Worm (Caenorhabditis elegans): ENCODE measurements around the gene C14C11.4.

C14C11.4 gene

ce11 chrV:5687115-5687979, 39.9 kb downstream of the C14C11.4 start, which contains the start of gene F25B4.7 (continued):
- TF ChIP-seq lin-35 (GFP tag; optimal IDR thresholded peaks at IDR 0.05) (peak in 1 of 2 experiments; percentile 8), mep-1 (tag; optimal IDR thresholded peaks at IDR 0.05) (peak; percentile 53), nhr-237 (tag; optimal IDR thresholded peaks at IDR 0.05) (no peak), lin-14 (GFP tag; optimal IDR thresholded peaks at IDR 0.05) (peak; percentile 42), sox-4 (tag; optimal IDR thresholded peaks at IDR 0.05) (no peak), xbp-1 (tag; optimal IDR thresholded peaks at IDR 0.05) (no peak), skn-1 (tag; optimal IDR thresholded peaks at IDR 0.05) (peak; percentile 6), nhr-71 (tag; optimal IDR thresholded peaks at IDR 0.05) (peak; percentile 48), dpl-1 (GFP tag; optimal IDR thresholded peaks at IDR 0.05) (peak; percentile 24 to 37 (median 31)), lsy-2 (tag; optimal IDR thresholded peaks at IDR 0.05) (peak in 1 of 2 experiments; percentile 47), efl-1 (optimal IDR thresholded peaks at IDR 0.05) (peak; percentile 32 to 36), efl-1 (GFP tag; optimal IDR thresholded peaks at IDR 0.05 in 1 of 2) (peak; percentile 25 to 87), nhr-76 (tag; optimal IDR thresholded peaks at IDR 0.05) (no peak), ceh-82 (tag; optimal IDR thresholded peaks at IDR 0.05) (peak in 1 of 3 experiments; percentile 12)

DNA sequence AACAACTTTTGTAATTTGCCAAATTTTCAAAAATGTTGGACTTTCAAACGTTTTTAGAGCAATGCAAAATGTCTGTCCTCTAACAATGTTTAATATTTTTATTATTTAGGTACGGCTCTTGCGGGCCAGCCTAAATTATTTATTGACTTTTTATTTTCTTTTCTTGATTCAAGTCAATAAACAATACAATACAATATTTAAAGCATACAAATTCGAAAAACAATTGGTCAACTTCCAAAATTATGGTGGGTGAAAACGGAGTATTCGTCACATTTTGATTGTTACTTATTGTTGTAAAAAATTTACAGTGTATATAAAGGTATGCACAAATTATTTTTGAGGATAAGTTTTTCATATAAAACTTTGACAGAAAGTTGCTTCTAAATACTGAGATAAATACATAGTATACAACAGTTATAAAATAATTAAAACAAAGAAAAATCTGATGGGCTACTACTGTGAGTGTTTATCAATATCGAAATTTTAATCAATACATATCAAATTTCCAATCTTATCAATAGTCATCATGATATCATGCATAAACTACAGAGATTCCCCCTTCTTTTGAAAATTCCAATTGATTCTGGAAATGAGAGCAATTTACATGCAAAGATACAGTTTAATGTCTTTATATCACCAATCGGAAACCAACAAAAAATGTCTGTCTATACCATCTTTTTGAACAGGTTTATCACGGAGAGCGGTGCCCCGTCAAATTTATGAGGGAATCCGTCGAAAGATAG, 44.4 kb downstream of the C14C11.4 start, which contains the start of gene F25B4.8:
Gene F25B4.8, minus strand, starts transcription at position 51 of the 743 bp plus-strand sequence.
- TF ChIP-seq grh-1 (GFP tag; IDR thresholded peaks at IDR 0.05) (no peak), fkh-8 (tag; optimal IDR thresholded peaks at IDR 0.05) (no peak), C16A3.4 (tag; optimal IDR thresholded peaks at IDR 0.05) (no peak), nhr-76 (tag; optimal IDR thresholded peaks at IDR 0.05) (no peak), blmp-1 (tag; optimal IDR thresholded peaks at IDR 0.05) (peak; percentile 35), elt-3 (tag; optimal IDR thresholded peaks at IDR 0.05) (peak in 2 of 6 experiments; percentile 20 to 46), efl-1 (optimal IDR thresholded peaks at IDR 0.05) (no peak), efl-1 (GFP tag; optimal IDR thresholded peaks at IDR 0.05 in 1 of 2) (peak in 1 of 2 experiments; percentile 84), snu-23 (GFP tag; optimal IDR thresholded peaks at IDR 0.05) (no peak), mef-2 (tag; optimal IDR thresholded peaks at IDR 0.05) (no peak), isw-1 (GFP tag; IDR thresholded peaks at IDR 0.05) (no peak)

DNA sequence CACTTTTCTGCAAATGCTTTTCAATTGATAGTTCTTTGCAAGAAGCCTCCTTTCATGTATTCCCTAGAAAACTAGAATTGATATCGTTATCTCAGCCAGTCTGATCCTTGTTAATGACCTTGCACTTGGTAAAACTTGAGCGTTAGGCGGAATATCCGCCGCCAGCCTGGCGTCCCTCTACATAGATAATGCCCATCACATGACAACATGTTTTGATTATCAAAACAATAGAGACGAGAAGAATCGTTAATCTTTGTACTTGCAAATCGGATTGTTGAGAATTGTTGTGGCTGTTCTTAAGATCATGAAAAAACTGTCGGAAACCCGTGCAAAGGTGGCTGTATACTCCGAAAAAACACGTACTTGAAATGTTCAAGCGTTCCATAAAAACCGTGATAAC, 46.2 kb downstream of the C14C11.4 start:
- TF ChIP-seq lin-35 (GFP tag; optimal IDR thresholded peaks at IDR 0.05) (no peak), nhr-85 (tag) (peak; percentile 94), irx-1 (tag; optimal IDR thresholded peaks at IDR 0.05) (no peak), ces-1 (GFP tag; optimal IDR thresholded peaks at IDR 0.05) (no peak), zag-1 (tag; optimal IDR thresholded peaks at IDR 0.05) (no peak), swsn-7 (tag; optimal IDR thresholded peaks at IDR 0.05) (no peak), nhr-71 (tag; optimal IDR thresholded peaks at IDR 0.05) (peak; percentile 65), Y116A8C.19 (tag; optimal IDR thresholded peaks at IDR 0.05; ENCODE audit: borderline replicate concordance) (no peak), nhr-19 (GFP tag; conservative IDR thresholded peaks at IDR 0.05) (peak; percentile 51), ztf-11 (tag; optimal IDR thresholded peaks at IDR 0.05) (no peak), jun-1 (tag; optimal IDR thresholded peaks at IDR 0.05) (no peak), C04F5.9 (tag; optimal IDR thresholded peaks at IDR 0.05) (no peak), lin-13 (GFP tag; optimal IDR thresholded peaks at IDR 0.05) (no peak), nhr-90 (tag; optimal IDR thresholded peaks at IDR 0.05; ENCODE audit: poor library complexity) (peak; percentile 56), rnt-1 (tag; optimal IDR thresholded peaks at IDR 0.05) (no peak), nhr-12 (tag; optimal IDR thresholded peaks at IDR 0.05) (no peak), zip-4 (GFP tag; optimal IDR thresholded peaks at IDR 0.05) (no peak), sox-4 (tag; optimal IDR thresholded peaks at IDR 0.05) (no peak), egl-13 (tag; optimal IDR thresholded peaks at IDR 0.05) (no peak), mab-9 (GFP tag; IDR thresholded peaks at IDR 0.05) (no peak), tlp-1 (tag; optimal IDR thresholded peaks at IDR 0.05) (no peak), lin-14 (GFP tag; optimal IDR thresholded peaks at IDR 0.05) (peak; percentile 70), pag-3 (tag; optimal IDR thresholded peaks at IDR 0.05; ENCODE audit: borderline replicate concordance, insufficient read depth) (no peak), lir-3 (tag; optimal IDR thresholded peaks at IDR 0.05; ENCODE audit: poor library complexity) (no peak), grh-1 (GFP tag; IDR thresholded peaks at IDR 0.05) (peak; percentile 59), ceh-88 (GFP tag; IDR thresholded peaks at IDR 0.05) (no peak), efl-1 (optimal IDR thresholded peaks at IDR 0.05) (no peak), efl-1 (GFP tag; optimal IDR thresholded peaks at IDR 0.05 in 1 of 2) (peak in 1 of 2 experiments; percentile 66), ztf-4 (tag; optimal IDR thresholded peaks at IDR 0.05) (no peak), hpl-2 (GFP tag; optimal IDR thresholded peaks at IDR 0.05) (no peak)

All from whole organism, L1 larva.